Fruit fly (Drosophila melanogaster): ENCODE results near the gene sdt.
A peak's percentile ranks its signal among the peaks of the same experiment; 100 is the strongest.

sdt gene

dm6 chrX:8193017-8193556, 14.7 kb downstream of the sdt start (continued):
- TF ChIP-seq cyc (GFP tag; optimal IDR thresholded peaks at IDR 0.05) (peak; percentile 22), fkh (GFP tag; optimal IDR thresholded peaks at IDR 0.05) (peak; percentile 22), Ets96B (tag; optimal IDR thresholded peaks at IDR 0.05) (no peak), Gug (GFP tag; IDR thresholded peaks at IDR 0.05) (no peak), Eip75B (GFP tag; optimal IDR thresholded peaks at IDR 0.05) (no peak), CG10631 (GFP tag; optimal IDR thresholded peaks at IDR 0.05) (no peak), CG15336 (GFP tag; IDR thresholded peaks at IDR 0.05) (peak; percentile 7; the same call in 1 of the 2 replicates), lz (GFP tag; optimal IDR thresholded peaks at IDR 0.05) (peak; percentile 11), pdm3 (GFP tag; optimal IDR thresholded peaks at IDR 0.05) (no peak), Sox15 (GFP tag; optimal IDR thresholded peaks at IDR 0.05) (no peak), CG16779 (tag; optimal IDR thresholded peaks at IDR 0.05) (no peak), CG3032 (tag; optimal IDR thresholded peaks at IDR 0.05) (no peak), Blimp-1 (GFP tag; optimal IDR thresholded peaks at IDR 0.05) (no peak), CG6854 (GFP tag; optimal IDR thresholded peaks at IDR 0.05) (peak; percentile 48), CG8632 (GFP tag; optimal IDR thresholded peaks at IDR 0.05) (no peak), CG11762 (GFP tag; optimal IDR thresholded peaks at IDR 0.05; ENCODE audit: insufficient read depth) (no peak), Hr38 (GFP tag; optimal IDR thresholded peaks at IDR 0.05) (no peak), achi (GFP tag; optimal IDR thresholded peaks at IDR 0.05) (no peak), Met (GFP tag; optimal IDR thresholded peaks at IDR 0.05) (peak; percentile 39), CG1621 (tag; optimal IDR thresholded peaks at IDR 0.05) (peak; percentile 87), Sox14 (GFP tag; optimal IDR thresholded peaks at IDR 0.05) (peak; percentile 30), CG11902 (GFP tag; optimal IDR thresholded peaks at IDR 0.05) (no peak), vri (GFP tag; optimal IDR thresholded peaks at IDR 0.05) (no peak), topi (GFP tag; optimal IDR thresholded peaks at IDR 0.05) (peak; percentile 19), CG34406 (GFP tag; optimal IDR thresholded peaks at IDR 0.05) (peak; percentile 8), salr (GFP tag; optimal IDR thresholded peaks at IDR 0.05) (no peak), Sox102F (GFP tag; optimal IDR thresholded peaks at IDR 0.05) (peak; percentile 47), OdsH (GFP tag; optimal IDR thresholded peaks at IDR 0.05) (no peak), Lpt (GFP tag; optimal IDR thresholded peaks at IDR 0.05) (peak; percentile 32), CG6792 (GFP tag; optimal IDR thresholded peaks at IDR 0.05) (no peak), net (GFP tag; optimal IDR thresholded peaks at IDR 0.05) (no peak), ss (GFP tag; optimal IDR thresholded peaks at IDR 0.05) (peak; percentile 13 to 39), CG8119 (GFP tag; IDR thresholded peaks at IDR 0.05) (no peak), acj6 (GFP tag; optimal IDR thresholded peaks at IDR 0.05) (no peak), spab (GFP tag; optimal IDR thresholded peaks at IDR 0.05) (no peak), CG11294 (GFP tag; IDR thresholded peaks at IDR 0.05) (no peak)

dm6 chrX:8194559-8194958, 16.2 kb downstream of the sdt start:
- TF ChIP-seq net (GFP tag; optimal IDR thresholded peaks at IDR 0.05) (no peak), CG11762 (GFP tag; optimal IDR thresholded peaks at IDR 0.05; ENCODE audit: insufficient read depth) (no peak), cyc (GFP tag; optimal IDR thresholded peaks at IDR 0.05) (no peak), achi (GFP tag; optimal IDR thresholded peaks at IDR 0.05) (no peak), svp (GFP tag) (no peak), spab (GFP tag; optimal IDR thresholded peaks at IDR 0.05) (no peak), CG8119 (GFP tag; IDR thresholded peaks at IDR 0.05) (no peak; the same call in 2 of the 3 replicates), Ets21C (GFP tag; optimal IDR thresholded peaks at IDR 0.05) (no peak), Sox14 (GFP tag; optimal IDR thresholded peaks at IDR 0.05) (no peak), CG7368 (GFP tag; optimal IDR thresholded peaks at IDR 0.05) (no peak), CG15336 (GFP tag; IDR thresholded peaks at IDR 0.05) (0 out of 2 replicates have a peak, but pooled peaks have one; percentile 29), CG6808 (GFP tag; optimal IDR thresholded peaks at IDR 0.05) (peak; percentile 17), fd85E (GFP tag; optimal IDR thresholded peaks at IDR 0.05) (no peak), CG6163 (GFP tag; IDR thresholded peaks at IDR 0.05) (no peak), OdsH (GFP tag; optimal IDR thresholded peaks at IDR 0.05) (no peak), CG34406 (GFP tag; optimal IDR thresholded peaks at IDR 0.05) (no peak), Hr39 (GFP tag; optimal IDR thresholded peaks at IDR 0.05) (no peak), CG8632 (GFP tag; optimal IDR thresholded peaks at IDR 0.05) (no peak), Eip78C (GFP tag) (peak; percentile 15), CG10631 (GFP tag; optimal IDR thresholded peaks at IDR 0.05) (no peak), Blimp-1 (GFP tag; optimal IDR thresholded peaks at IDR 0.05) (no peak), CG6276 (GFP tag; optimal IDR thresholded peaks at IDR 0.05) (no peak), fkh (GFP tag; optimal IDR thresholded peaks at IDR 0.05) (peak; percentile 4), CG8319 (GFP tag; optimal IDR thresholded peaks at IDR 0.05) (no peak), eg (GFP tag; IDR thresholded peaks at IDR 0.05) (no peak), CG3032 (tag; optimal IDR thresholded peaks at IDR 0.05) (no peak), CG16779 (tag; optimal IDR thresholded peaks at IDR 0.05) (no peak)
